Worm (Caenorhabditis elegans): ENCODE data around the gene T14G12.6.

DNA sequence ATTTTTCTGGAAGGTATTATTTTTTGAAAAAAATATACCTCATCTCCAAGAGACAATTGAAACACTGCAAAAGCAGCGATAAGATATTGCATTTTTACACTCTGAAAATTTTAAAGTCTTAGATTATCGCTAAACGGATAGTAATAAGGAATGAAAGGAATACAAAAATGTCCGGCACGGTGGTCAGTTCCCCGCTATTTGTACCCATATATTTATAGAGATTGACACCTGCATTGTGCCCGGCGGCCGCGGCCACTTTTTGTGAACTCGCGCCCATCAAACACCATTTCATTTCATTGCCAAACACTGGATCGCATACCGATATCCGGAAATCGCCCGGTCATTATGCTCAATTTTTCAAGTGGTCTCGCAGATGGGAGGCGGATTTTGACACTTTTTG, 33.5 kb upstream of the T14G12.6 start, which contains the start of gene idpp-5:
- TF ChIP-seq aly-2 (tag; optimal IDR thresholded peaks at IDR 0.05) (no peak), saeg-2 (GFP tag; IDR thresholded peaks at IDR 0.05) (no peak)

Data from whole organism, L4 larva.